Worm (Caenorhabditis elegans) whole organism, early embryonic: Measurements from ENCODE around the gene srw-22.

Source experiments
- B0310.2 ChIP-seq: sonication (generic microtip); optimal IDR thresholded peaks from 2 replicates; lab custom pipeline; 2016; ENCODE audit warnings: mild to moderate bottlenecking, missing genetic modification characterization, missing compliant biosample characterization
- F13C5.2 ChIP-seq: sonication (generic microtip); optimal IDR thresholded peaks from 2 replicates; lab custom pipeline; 2017; ENCODE audit warnings: mild to moderate bottlenecking, missing genetic modification characterization, inconsistent platforms, missing compliant biosample characterization
- aly-1 ChIP-seq: sonication (generic microtip); optimal IDR thresholded peaks from 2 replicates; lab custom pipeline; 2016; ENCODE audit warnings: missing genetic modification characterization, missing compliant biosample characterization
- ama-1 ChIP-seq: fragments of 150-350 bp; optimal IDR thresholded peaks from 2 replicates; lab custom pipeline; 2014
- ceh-13 ChIP-seq: fragments of 200-800 bp; sonication (Bioruptor generic); optimal IDR thresholded peaks from 2 replicates; lab custom pipeline; 2018; ENCODE audit warnings: mild to moderate bottlenecking, missing genetic modification characterization, missing compliant biosample characterization
- ceh-36 ChIP-seq: sonication (generic microtip); optimal IDR thresholded peaks from 2 replicates; lab custom pipeline; 2016; ENCODE audit warnings: missing genetic modification characterization, inconsistent platforms, missing compliant biosample characterization
- ets-7 ChIP-seq: sonication (generic microtip); optimal IDR thresholded peaks from 2 replicates; lab custom pipeline; 2016; ENCODE audit warnings: missing genotype, missing genetic modification characterization, missing compliant biosample characterization
- flt-1 ChIP-seq: fragments of 200-800 bp; sonication (Bioruptor generic); IDR thresholded peaks from 2 replicates; pipeline ENCODE4 v1.3.6; 2022; ENCODE audit warnings: missing genetic modification characterization, missing compliant biosample characterization
- hmbx-1 ChIP-seq: sonication (generic microtip); optimal IDR thresholded peaks from 2 replicates; lab custom pipeline; 2016; ENCODE audit warnings: mild to moderate bottlenecking, missing genetic modification characterization, missing compliant biosample characterization
- hmg-4 ChIP-seq: fragments of 200-800 bp; sonication (Bioruptor generic); optimal IDR thresholded peaks from 2 replicates; lab custom pipeline; 2018; ENCODE audit warnings: mild to moderate bottlenecking, missing genetic modification characterization, missing compliant biosample characterization
- hnd-1 ChIP-seq: sonication (generic microtip); optimal IDR thresholded peaks from 2 replicates; lab custom pipeline; 2016; ENCODE audit warnings: missing genetic modification characterization, missing compliant biosample characterization
- pes-1 ChIP-seq: fragments of 200-800 bp; sonication (Bioruptor generic); IDR thresholded peaks from 2 replicates; pipeline ENCODE4 v1.3.6; 2022; ENCODE audit warnings: missing genetic modification reagents, missing genetic modification characterization, missing compliant biosample characterization
- scrt-1 ChIP-seq: fragments of 200-800 bp; sonication (Bioruptor generic); IDR thresholded peaks from 2 replicates; pipeline ENCODE4 v1.3.6; 2022; ENCODE audit warnings: missing genetic modification characterization, missing compliant biosample characterization
- sea-1 ChIP-seq: fragments of 200-800 bp; sonication (Bioruptor generic); conservative IDR thresholded peaks from 2 replicates; pipeline ENCODE4 v1.3.6; 2022; ENCODE audit warnings: missing genetic modification characterization, missing compliant biosample characterization
- tbx-11 ChIP-seq: fragments of 200-800 bp; sonication (Bioruptor generic); IDR thresholded peaks from 2 replicates; pipeline ENCODE4 v1.3.6; 2022; ENCODE audit warnings: missing genetic modification characterization, missing compliant biosample characterization
- tbx-37 ChIP-seq: fragments of 200-800 bp; sonication (Bioruptor generic); conservative IDR thresholded peaks from 2 replicates; pipeline ENCODE4 v1.3.6; 2022; ENCODE audit warnings: missing genetic modification reagents, missing genetic modification characterization, missing compliant biosample characterization
- tra-4 ChIP-seq: sonication (generic microtip); optimal IDR thresholded peaks from 2 replicates; lab custom pipeline; 2017; ENCODE audit warnings: missing genetic modification characterization, missing compliant biosample characterization

srw-22 gene

ce11 chrV:15268302-15268701, at the start of gene srw-22:
srw-22 (plus strand) TSS chrV:15268602.
- no peak for TF ChIP-seq sea-1 (GFP tag; lab: Robert Waterston, UW)
- no peak for TF ChIP-seq hmbx-1 (tag; lab: Kevin White, UChicago)
- TF ChIP-seq pes-1: no peak
- no peak for TF ChIP-seq tbx-37 (GFP tag; lab: Robert Waterston, UW)
- TF ChIP-seq aly-1: no peak
- TF ChIP-seq ama-1 (lab: Kevin White, UChicago): no peak
- TF ChIP-seq B0310.2 (tag; lab: Kevin White, UChicago): no peak
- TF ChIP-seq tbx-11 (GFP tag; lab: Robert Waterston, UW): no peak
- TF ChIP-seq flt-1 (GFP tag; lab: Robert Waterston, UW): no peak

ce11 chrV:15221330-15221729, 47.1 kb upstream of the srw-22 start, which contains the start of gene irld-25:
irld-25 (plus strand) TSS chrV:15221630.
- TF ChIP-seq scrt-1: no peak
- no peak for TF ChIP-seq hmg-4

ce11 chrV:15223668-15224067, 44.7 kb upstream of the srw-22 start, which contains the start of gene srw-24:
srw-24 (plus strand) TSS chrV:15223968.
- TF ChIP-seq sea-1 (GFP tag; lab: Robert Waterston, UW) (no peak), pes-1 (no peak), hmg-4 (no peak), tra-4 (tag; lab: Kevin White, UChicago) (no peak), aly-1 (no peak), F13C5.2 (tag; lab: Kevin White, UChicago) (no peak), scrt-1 (no peak), ets-7 (tag; lab: Kevin White, UChicago) (no peak)

- TF ChIP-seq tbx-11 (GFP tag; lab: Robert Waterston, UW) (no peak), sea-1 (GFP tag; lab: Robert Waterston, UW) (no peak), ceh-36 (tag; lab: Kevin White, UChicago) (no peak), hnd-1 (tag; lab: Kevin White, UChicago) (no peak), aly-1 (no peak), ama-1 (lab: Kevin White, UChicago) (no peak), F13C5.2 (tag; lab: Kevin White, UChicago) (no peak), flt-1 (GFP tag; lab: Robert Waterston, UW) (no peak), tra-4 (tag; lab: Kevin White, UChicago) (no peak), ets-7 (tag; lab: Kevin White, UChicago) (no peak), hmg-4 (no peak), tbx-37 (GFP tag; lab: Robert Waterston, UW) (no peak), scrt-1 (no peak), B0310.2 (tag; lab: Kevin White, UChicago) (no peak), pes-1 (no peak)
Measured at ce11 chrV:15225650-15226049, 42.8 kb upstream of the srw-22 start, which contains the start of gene srw-14. srw-14 (plus strand) TSS chrV:15225950.

- no peak for TF ChIP-seq B0310.2 (tag; lab: Kevin White, UChicago)
- no peak for TF ChIP-seq hmg-4
Measured at ce11 chrV:15226206-15226605, 42.2 kb upstream of the srw-22 start.

ce11 chrV:15230243-15230642, 38.2 kb upstream of the srw-22 start, which contains the start of gene srw-15:
srw-15 (plus strand) TSS chrV:15230543.
- TF ChIP-seq tbx-11 (GFP tag; lab: Robert Waterston, UW) (no peak), ceh-36 (tag; lab: Kevin White, UChicago) (no peak), ceh-13 (GFP tag; lab: Kevin White, UChicago) (no peak), ama-1 (lab: Kevin White, UChicago) (no peak), ets-7 (tag; lab: Kevin White, UChicago) (no peak), pes-1 (no peak), scrt-1 (no peak), aly-1 (no peak), hmbx-1 (tag; lab: Kevin White, UChicago) (no peak), hmg-4 (no peak), flt-1 (GFP tag; lab: Robert Waterston, UW) (no peak), tbx-37 (GFP tag; lab: Robert Waterston, UW) (no peak), F13C5.2 (tag; lab: Kevin White, UChicago) (no peak), sea-1 (GFP tag; lab: Robert Waterston, UW) (no peak), tra-4 (tag; lab: Kevin White, UChicago) (no peak), hnd-1 (tag; lab: Kevin White, UChicago) (no peak), B0310.2 (tag; lab: Kevin White, UChicago) (no peak)

DNA sequence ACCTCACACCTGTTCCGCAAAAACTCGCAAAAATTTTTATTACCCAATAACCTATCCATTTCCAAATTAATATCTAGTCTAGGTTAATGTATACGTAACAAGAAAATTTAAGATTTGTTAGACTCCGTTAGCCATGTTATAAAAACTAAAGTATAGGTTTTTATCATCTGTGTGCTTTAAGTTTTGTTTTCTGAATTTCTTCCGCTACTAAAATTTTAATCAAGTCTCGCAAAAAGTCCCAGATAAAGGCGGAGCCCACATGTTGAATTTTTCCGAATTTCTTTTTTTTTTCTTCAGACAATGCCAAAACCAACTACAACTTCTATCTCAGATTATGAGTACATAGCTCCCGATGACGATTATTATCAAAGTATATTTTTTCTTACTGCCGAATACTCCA, 36.2 kb upstream of the srw-22 start, which contains the start of gene srw-13:
Gene srw-13 (plus strand): TSS at position 301 of the 400 bp plus-strand sequence.
- TF ChIP-seq hmbx-1 (tag; lab: Kevin White, UChicago) (no peak), sea-1 (GFP tag; lab: Robert Waterston, UW) (no peak), ceh-13 (GFP tag; lab: Kevin White, UChicago) (no peak), hmg-4 (no peak), ama-1 (lab: Kevin White, UChicago) (no peak), flt-1 (GFP tag; lab: Robert Waterston, UW) (no peak), F13C5.2 (tag; lab: Kevin White, UChicago) (no peak), scrt-1 (no peak), B0310.2 (tag; lab: Kevin White, UChicago) (no peak), hnd-1 (tag; lab: Kevin White, UChicago) (no peak), tbx-37 (GFP tag; lab: Robert Waterston, UW) (no peak), tbx-11 (GFP tag; lab: Robert Waterston, UW) (no peak), ets-7 (tag; lab: Kevin White, UChicago) (no peak), pes-1 (no peak), ceh-36 (tag; lab: Kevin White, UChicago) (no peak), tra-4 (tag; lab: Kevin White, UChicago) (no peak), aly-1 (no peak)

ce11 chrV:15235661-15236060, 32.7 kb upstream of the srw-22 start, which contains the start of gene nhr-164:
nhr-164 (minus strand) TSS chrV:15235761.
- no peak for TF ChIP-seq pes-1
- no peak for TF ChIP-seq ama-1 (lab: Kevin White, UChicago)
- no peak for TF ChIP-seq flt-1 (GFP tag; lab: Robert Waterston, UW)
- TF ChIP-seq hmbx-1 (tag; lab: Kevin White, UChicago): no peak
- TF ChIP-seq tra-4 (tag; lab: Kevin White, UChicago): no peak
- no peak for TF ChIP-seq sea-1 (GFP tag; lab: Robert Waterston, UW)
- no peak for TF ChIP-seq B0310.2 (tag; lab: Kevin White, UChicago)
- no peak for TF ChIP-seq ets-7 (tag; lab: Kevin White, UChicago)
- no peak for TF ChIP-seq ceh-36 (tag; lab: Kevin White, UChicago)
- TF ChIP-seq F13C5.2 (tag; lab: Kevin White, UChicago): no peak
- no peak for TF ChIP-seq hmg-4
- TF ChIP-seq tbx-11 (GFP tag; lab: Robert Waterston, UW): no peak
- no peak for TF ChIP-seq scrt-1
- TF ChIP-seq ceh-13 (GFP tag; lab: Kevin White, UChicago): no peak
- no peak for TF ChIP-seq aly-1
- TF ChIP-seq tbx-37 (GFP tag; lab: Robert Waterston, UW): no peak
- TF ChIP-seq hnd-1 (tag; lab: Kevin White, UChicago): no peak
